Worm (Caenorhabditis elegans) whole organism, early embryonic: ENCODE measurements around the gene rsu-1.

ENCODE experiments used
- B0310.2 ChIP-seq: sonication (generic microtip); optimal IDR thresholded peaks from 2 replicates; lab custom pipeline; 2016; ENCODE audit warnings: mild to moderate bottlenecking, missing genetic modification characterization, missing compliant biosample characterization
- F13C5.2 ChIP-seq: sonication (generic microtip); optimal IDR thresholded peaks from 2 replicates; lab custom pipeline; 2017; ENCODE audit warnings: mild to moderate bottlenecking, missing genetic modification characterization, inconsistent platforms, missing compliant biosample characterization
- aly-1 ChIP-seq: sonication (generic microtip); optimal IDR thresholded peaks from 2 replicates; lab custom pipeline; 2016; ENCODE audit warnings: missing genetic modification characterization, missing compliant biosample characterization
- ama-1 ChIP-seq: fragments of 150-350 bp; optimal IDR thresholded peaks from 2 replicates; lab custom pipeline; 2014
- ceh-13 ChIP-seq: fragments of 200-800 bp; sonication (Bioruptor generic); optimal IDR thresholded peaks from 2 replicates; lab custom pipeline; 2018; ENCODE audit warnings: mild to moderate bottlenecking, missing genetic modification characterization, missing compliant biosample characterization
- ceh-36 ChIP-seq: sonication (generic microtip); optimal IDR thresholded peaks from 2 replicates; lab custom pipeline; 2016; ENCODE audit warnings: missing genetic modification characterization, inconsistent platforms, missing compliant biosample characterization
- ets-7 ChIP-seq: sonication (generic microtip); optimal IDR thresholded peaks from 2 replicates; lab custom pipeline; 2016; ENCODE audit warnings: missing genotype, missing genetic modification characterization, missing compliant biosample characterization
- flt-1 ChIP-seq: fragments of 200-800 bp; sonication (Bioruptor generic); IDR thresholded peaks from 2 replicates; pipeline ENCODE4 v1.3.6; 2022; ENCODE audit warnings: missing genetic modification characterization, missing compliant biosample characterization
- hmbx-1 ChIP-seq: sonication (generic microtip); optimal IDR thresholded peaks from 2 replicates; lab custom pipeline; 2016; ENCODE audit warnings: mild to moderate bottlenecking, missing genetic modification characterization, missing compliant biosample characterization
- hmg-4 ChIP-seq: fragments of 200-800 bp; sonication (Bioruptor generic); optimal IDR thresholded peaks from 2 replicates; lab custom pipeline; 2018; ENCODE audit warnings: mild to moderate bottlenecking, missing genetic modification characterization, missing compliant biosample characterization
- hnd-1 ChIP-seq: sonication (generic microtip); optimal IDR thresholded peaks from 2 replicates; lab custom pipeline; 2016; ENCODE audit warnings: missing genetic modification characterization, missing compliant biosample characterization
- pes-1 ChIP-seq: fragments of 200-800 bp; sonication (Bioruptor generic); IDR thresholded peaks from 2 replicates; pipeline ENCODE4 v1.3.6; 2022; ENCODE audit warnings: missing genetic modification reagents, missing genetic modification characterization, missing compliant biosample characterization
- scrt-1 ChIP-seq: fragments of 200-800 bp; sonication (Bioruptor generic); IDR thresholded peaks from 2 replicates; pipeline ENCODE4 v1.3.6; 2022; ENCODE audit warnings: missing genetic modification characterization, missing compliant biosample characterization
- sea-1 ChIP-seq: fragments of 200-800 bp; sonication (Bioruptor generic); conservative IDR thresholded peaks from 2 replicates; pipeline ENCODE4 v1.3.6; 2022; ENCODE audit warnings: missing genetic modification characterization, missing compliant biosample characterization
- tbx-11 ChIP-seq: fragments of 200-800 bp; sonication (Bioruptor generic); IDR thresholded peaks from 2 replicates; pipeline ENCODE4 v1.3.6; 2022; ENCODE audit warnings: missing genetic modification characterization, missing compliant biosample characterization
- tbx-37 ChIP-seq: fragments of 200-800 bp; sonication (Bioruptor generic); conservative IDR thresholded peaks from 2 replicates; pipeline ENCODE4 v1.3.6; 2022; ENCODE audit warnings: missing genetic modification reagents, missing genetic modification characterization, missing compliant biosample characterization
- tra-4 ChIP-seq: sonication (generic microtip); optimal IDR thresholded peaks from 2 replicates; lab custom pipeline; 2017; ENCODE audit warnings: missing genetic modification characterization, missing compliant biosample characterization

Gene rsu-1

ce11 chrIII:3461403-3461802, 10.4 kb upstream of the rsu-1 start, which contains the start of gene pph-6:
TSS of gene pph-6 (plus strand) at chrIII:3461703.
- TF ChIP-seq aly-1 (tag; lab: Kevin White, UChicago), result no peak
- no peak for TF ChIP-seq ceh-36 (tag; lab: Kevin White, UChicago)
- no peak for TF ChIP-seq ceh-13
- no peak for TF ChIP-seq flt-1 (GFP tag; lab: Robert Waterston, UW)
- TF ChIP-seq hnd-1, result no peak
- TF ChIP-seq hmbx-1 (tag; lab: Kevin White, UChicago), result no peak
- no peak for TF ChIP-seq tbx-37 (GFP tag; lab: Robert Waterston, UW)
- no peak for TF ChIP-seq ets-7 (tag; lab: Kevin White, UChicago)
- TF ChIP-seq sea-1 (GFP tag; lab: Robert Waterston, UW), result no peak
- TF ChIP-seq F13C5.2, result no peak
- TF ChIP-seq ama-1 (lab: Kevin White, UChicago), result no peak
- TF ChIP-seq tbx-11 (GFP tag; lab: Robert Waterston, UW), result no peak
- TF ChIP-seq tra-4 (tag; lab: Kevin White, UChicago), result no peak
- no peak for TF ChIP-seq pes-1
- TF ChIP-seq B0310.2 (tag; lab: Kevin White, UChicago), result no peak
- TF ChIP-seq hmg-4 (GFP tag; lab: Kevin White, UChicago), result no peak
- no peak for TF ChIP-seq scrt-1 (GFP tag; lab: Robert Waterston, UW)

DNA sequence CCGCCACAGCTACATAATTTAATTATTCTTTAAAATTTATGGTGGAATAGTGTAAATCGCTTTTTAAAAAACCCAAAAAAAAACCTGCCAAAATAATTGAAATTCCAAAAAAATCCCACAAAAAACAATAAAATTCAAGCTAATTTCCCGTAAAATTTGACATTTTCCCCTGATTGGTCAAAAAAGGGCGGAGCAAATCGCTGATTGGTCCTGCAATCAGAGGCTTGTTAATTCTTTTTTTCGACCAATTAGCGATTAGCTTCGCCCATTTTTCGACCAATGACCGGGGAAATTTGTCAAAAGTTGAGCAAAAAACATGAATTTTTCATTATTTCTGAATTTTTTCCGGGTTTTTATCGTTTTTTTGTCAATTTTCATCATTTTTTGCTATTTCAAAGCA, 4.8 kb upstream of the rsu-1 start:
- no peak for TF ChIP-seq sea-1 (GFP tag; lab: Robert Waterston, UW)
- no peak for TF ChIP-seq hnd-1
- no peak for TF ChIP-seq tra-4 (tag; lab: Kevin White, UChicago)
- no peak for TF ChIP-seq ceh-36 (tag; lab: Kevin White, UChicago)
- TF ChIP-seq F13C5.2, result no peak
- TF ChIP-seq ama-1 (lab: Kevin White, UChicago), result no peak
- no peak for TF ChIP-seq scrt-1 (GFP tag; lab: Robert Waterston, UW)
- TF ChIP-seq aly-1 (tag; lab: Kevin White, UChicago), result no peak
- no peak for TF ChIP-seq B0310.2 (tag; lab: Kevin White, UChicago)
- no peak for TF ChIP-seq tbx-37 (GFP tag; lab: Robert Waterston, UW)
- no peak for TF ChIP-seq ets-7 (tag; lab: Kevin White, UChicago)
- no peak for TF ChIP-seq tbx-11 (GFP tag; lab: Robert Waterston, UW)
- TF ChIP-seq ceh-13, result no peak
- no peak for TF ChIP-seq hmbx-1 (tag; lab: Kevin White, UChicago)
- TF ChIP-seq hmg-4 (GFP tag; lab: Kevin White, UChicago), result no peak
- no peak for TF ChIP-seq pes-1

- TF ChIP-seq scrt-1 (GFP tag; lab: Robert Waterston, UW), result no peak
- no peak for TF ChIP-seq ceh-13
- TF ChIP-seq aly-1 (tag; lab: Kevin White, UChicago), result no peak
- TF ChIP-seq B0310.2 (tag; lab: Kevin White, UChicago), result no peak
- TF ChIP-seq sea-1 (GFP tag; lab: Robert Waterston, UW), result no peak
- no peak for TF ChIP-seq tra-4 (tag; lab: Kevin White, UChicago)
- TF ChIP-seq ama-1 (lab: Kevin White, UChicago), result no peak
- no peak for TF ChIP-seq hnd-1
- no peak for TF ChIP-seq hmg-4 (GFP tag; lab: Kevin White, UChicago)
These were observed 3.4 kb upstream of the rsu-1 start for ce11 chrIII:3468384-3468783.

- TF ChIP-seq ets-7 (tag; lab: Kevin White, UChicago), result no peak
- no peak for TF ChIP-seq flt-1 (GFP tag; lab: Robert Waterston, UW)
- TF ChIP-seq ama-1 (lab: Kevin White, UChicago), result no peak
- TF ChIP-seq aly-1 (tag; lab: Kevin White, UChicago), result no peak
- TF ChIP-seq ceh-36 (tag; lab: Kevin White, UChicago), result no peak
- no peak for TF ChIP-seq sea-1 (GFP tag; lab: Robert Waterston, UW)
- TF ChIP-seq scrt-1 (GFP tag; lab: Robert Waterston, UW), result no peak
- TF ChIP-seq tbx-11 (GFP tag; lab: Robert Waterston, UW), result no peak
- no peak for TF ChIP-seq tra-4 (tag; lab: Kevin White, UChicago)
- no peak for TF ChIP-seq ceh-13
- TF ChIP-seq B0310.2 (tag; lab: Kevin White, UChicago), result no peak
- TF ChIP-seq hnd-1, result no peak
- TF ChIP-seq F13C5.2, result no peak
- TF ChIP-seq pes-1, result no peak
- no peak for TF ChIP-seq hmg-4 (GFP tag; lab: Kevin White, UChicago)
- no peak for TF ChIP-seq tbx-37 (GFP tag; lab: Robert Waterston, UW)
- TF ChIP-seq hmbx-1 (tag; lab: Kevin White, UChicago), result no peak
These were observed 2.2 kb upstream of the rsu-1 start, which contains the start of gene smim-14 for ce11 chrIII:3469646-3470045. TSS of gene smim-14 (minus strand) at chrIII:3469746.

- TF ChIP-seq tbx-11 (GFP tag; lab: Robert Waterston, UW), result no peak
- TF ChIP-seq aly-1 (tag; lab: Kevin White, UChicago), result no peak
- TF ChIP-seq hnd-1, result no peak
- TF ChIP-seq hmbx-1 (tag; lab: Kevin White, UChicago), result no peak
These were observed 1.4 kb upstream of the rsu-1 start for ce11 chrIII:3470433-3470832.

ce11 chrIII:3470973-3471372, 830 bp upstream of the rsu-1 start:
- TF ChIP-seq aly-1 (tag; lab: Kevin White, UChicago), result no peak
- TF ChIP-seq scrt-1 (GFP tag; lab: Robert Waterston, UW), result no peak
- TF ChIP-seq sea-1 (GFP tag; lab: Robert Waterston, UW), result no peak
- TF ChIP-seq B0310.2 (tag; lab: Kevin White, UChicago), result no peak
- TF ChIP-seq tra-4 (tag; lab: Kevin White, UChicago), result no peak
- no peak for TF ChIP-seq F13C5.2
- no peak for TF ChIP-seq hmg-4 (GFP tag; lab: Kevin White, UChicago)
- no peak for TF ChIP-seq tbx-11 (GFP tag; lab: Robert Waterston, UW)
- no peak for TF ChIP-seq pes-1
- no peak for TF ChIP-seq flt-1 (GFP tag; lab: Robert Waterston, UW)

DNA sequence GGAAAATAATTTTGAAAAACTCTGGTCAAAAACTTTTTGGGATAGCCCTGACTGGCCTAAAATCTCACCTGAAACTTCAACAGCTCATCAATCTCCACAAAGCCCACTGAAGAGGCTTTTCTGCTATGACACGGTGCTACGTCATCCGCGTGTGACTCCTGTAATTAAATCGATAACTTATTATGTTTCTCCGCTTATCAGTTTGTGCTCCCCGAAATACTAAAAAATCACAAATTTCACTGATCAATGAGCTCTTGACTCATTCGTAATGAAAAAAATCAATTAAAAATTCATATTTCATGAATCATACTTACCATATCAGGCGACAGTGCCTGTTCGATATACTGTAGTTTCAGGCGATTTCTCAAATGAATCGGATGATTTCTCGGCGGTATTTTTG, 3.2 kb downstream of the rsu-1 start:
- TF ChIP-seq flt-1 (GFP tag; lab: Robert Waterston, UW), result no peak
- TF ChIP-seq tra-4 (tag; lab: Kevin White, UChicago), result no peak
- no peak for TF ChIP-seq tbx-11 (GFP tag; lab: Robert Waterston, UW)
- no peak for TF ChIP-seq ets-7 (tag; lab: Kevin White, UChicago)
- TF ChIP-seq F13C5.2, result no peak
- TF ChIP-seq ama-1 (lab: Kevin White, UChicago), result no peak
- TF ChIP-seq sea-1 (GFP tag; lab: Robert Waterston, UW), result no peak
- no peak for TF ChIP-seq hmbx-1 (tag; lab: Kevin White, UChicago)
